Fruit fly (Drosophila melanogaster) S2 (cell line): ENCODE measurements around the gene CG12056.

ENCODE experiments used
- CG8478 ChIP-seq: fragments of >200 bp; optimal IDR thresholded peaks from 2 replicates; lab custom pipeline; 2018
- CTCF ChIP-seq, 2 experiments: fragments of >200 bp; optimal IDR thresholded peaks; 2 replicates each; lab custom pipeline; 2018

The CG12056 gene

DNA sequence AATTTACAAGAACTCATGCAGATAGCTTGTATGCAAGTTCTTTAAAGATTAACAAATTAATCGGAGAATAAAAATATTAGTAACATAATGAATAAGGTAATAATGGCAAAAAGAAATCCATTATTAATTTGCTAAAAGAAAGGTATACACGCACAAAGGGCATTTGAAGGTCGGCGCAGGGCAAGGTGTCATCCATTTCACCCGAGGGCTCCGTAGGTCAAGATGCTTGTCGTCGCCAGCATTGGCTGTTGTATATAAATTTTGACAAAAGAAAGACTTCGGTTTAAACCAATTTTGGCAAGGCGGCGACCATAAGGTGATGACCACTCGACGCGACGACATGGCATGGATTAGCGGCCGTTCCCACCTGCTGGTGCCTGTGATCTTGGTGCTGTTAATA is 32.7 kb downstream of the CG12056 start, which contains the start of gene CG15370:
TSS of gene CG15370 (plus strand) at position 301 of the 400 bp plus-strand sequence.
- TF ChIP-seq CG8478 (lab: Kevin White, UChicago) (no peak), CTCF (optimal IDR thresholded peaks at IDR 0.05; lab: Kevin White, UChicago) (no peak)

DNA sequence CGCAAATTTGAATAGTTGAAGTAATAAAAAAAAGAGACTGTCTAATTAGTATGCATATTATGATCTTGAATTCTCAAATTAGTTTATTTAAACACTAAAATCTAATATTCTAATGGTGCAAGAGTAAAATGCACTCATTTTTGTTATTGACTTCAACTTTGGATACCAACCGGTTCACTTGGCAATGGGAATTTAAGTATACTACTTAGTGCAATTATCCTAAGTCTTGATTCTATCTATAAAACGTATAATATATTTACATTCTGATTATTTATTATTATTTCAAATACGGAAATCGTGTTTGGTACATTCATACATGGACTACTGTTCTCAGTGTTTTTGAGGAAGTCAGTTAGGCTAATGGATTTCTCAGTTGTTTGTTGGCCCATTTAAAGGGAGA is 34.4 kb downstream of the CG12056 start, which contains the start of gene Gr8a:
TSS of gene Gr8a (plus strand) at position 301 of the 400 bp plus-strand sequence.
- no peak for TF ChIP-seq CG8478 (lab: Kevin White, UChicago)
- TF ChIP-seq CTCF (optimal IDR thresholded peaks at IDR 0.05; lab: Kevin White, UChicago): no peak

DNA sequence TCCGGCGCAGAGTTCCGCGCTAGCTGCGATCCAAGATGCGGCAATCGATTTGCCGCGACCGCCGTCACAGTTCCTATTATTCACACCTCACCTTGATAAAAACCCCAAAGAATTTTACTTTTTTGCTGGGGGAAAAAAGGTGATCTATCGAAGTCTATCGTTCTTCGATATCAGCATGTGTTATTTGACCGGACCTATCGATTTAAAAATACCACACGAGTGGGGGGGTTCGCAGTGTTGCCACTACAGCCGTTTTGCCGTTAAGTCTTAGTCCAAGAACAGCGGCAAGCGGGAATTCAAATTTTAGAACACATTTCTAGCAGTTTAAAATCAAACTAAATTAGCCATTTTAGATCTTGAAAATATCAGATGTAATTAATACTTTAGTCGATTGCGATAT is 39.7 kb downstream of the CG12056 start, which contains the start of gene CG12121:
TSS of gene CG12121 (minus strand) at position 180 of the 400 bp plus-strand sequence.
- TF ChIP-seq CTCF (optimal IDR thresholded peaks at IDR 0.05; lab: Kevin White, UChicago) (no peak), CG8478 (lab: Kevin White, UChicago) (no peak)

DNA sequence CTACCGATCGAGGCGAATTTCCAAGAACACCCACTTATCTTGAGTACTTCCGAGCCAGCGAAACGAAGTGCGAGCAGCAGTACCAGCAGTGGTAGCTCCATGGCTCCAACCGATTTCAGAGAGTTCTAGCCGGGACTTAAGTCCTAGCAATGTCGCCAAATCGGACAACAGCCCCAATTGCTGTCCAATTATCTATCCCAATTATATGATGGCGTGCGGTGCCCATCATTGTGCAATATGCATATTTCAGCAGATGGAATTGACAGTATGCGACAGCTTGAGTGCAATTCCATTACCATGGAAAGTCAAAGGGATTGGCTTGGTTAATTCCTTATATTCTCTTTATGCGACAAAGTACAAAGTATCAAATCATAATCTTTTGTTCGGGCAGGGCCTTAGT is 44.0 kb downstream of the CG12056 start, which contains the start of gene Ir8a:
TSS of gene Ir8a (minus strand) at position 101 of the 400 bp plus-strand sequence.
- TF ChIP-seq CTCF (optimal IDR thresholded peaks at IDR 0.05; lab: Kevin White, UChicago) (no peak), CG8478 (lab: Kevin White, UChicago) (no peak)
